Fruit fly (Drosophila melanogaster): ENCODE results near the gene sba.

sba gene

DNA sequence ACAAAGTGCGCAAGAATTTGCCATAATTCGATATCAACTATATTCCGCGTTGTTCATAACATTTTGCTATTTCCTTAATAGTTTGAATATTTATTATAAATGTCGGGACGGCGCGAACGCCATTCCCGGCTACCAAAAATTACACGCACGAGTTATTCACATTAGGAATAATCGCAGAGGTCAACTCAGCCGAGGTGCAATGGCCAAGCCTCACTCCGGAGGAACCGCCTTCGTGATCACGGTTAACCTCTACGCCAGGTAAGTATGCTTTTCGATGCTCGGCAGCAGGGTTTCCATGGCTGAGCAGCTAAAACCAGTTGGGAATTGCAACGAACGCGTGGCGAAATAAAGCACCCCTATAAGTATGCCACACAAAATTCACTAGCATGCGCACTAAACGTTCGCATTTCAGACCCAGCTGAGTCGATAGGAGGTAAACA lies 63.4 kb downstream of the sba start:
- TF ChIP-seq bab1 (GFP tag; optimal IDR thresholded peaks at IDR 0.05) (peak; percentile 35), CG1620 (GFP tag; optimal IDR thresholded peaks at IDR 0.05) (peak; percentile 69), Crg-1 (GFP tag; optimal IDR thresholded peaks at IDR 0.05) (peak; percentile 70), tj (GFP tag; optimal IDR thresholded peaks at IDR 0.05) (peak; percentile 25), ovo (GFP tag; optimal IDR thresholded peaks at IDR 0.05) (peak; percentile 55), Mnt (GFP tag; optimal IDR thresholded peaks at IDR 0.05) (peak; percentile 60), Hr96 (GFP tag; optimal IDR thresholded peaks at IDR 0.05) (peak; percentile 67), cic (GFP tag; optimal IDR thresholded peaks at IDR 0.05) (peak; percentile 31), CG7045 (GFP tag; optimal IDR thresholded peaks at IDR 0.05) (peak; percentile 3), CG7101 (tag; optimal IDR thresholded peaks at IDR 0.05) (peak; percentile 16), pad (GFP tag; optimal IDR thresholded peaks at IDR 0.05) (peak; percentile 43)

DNA sequence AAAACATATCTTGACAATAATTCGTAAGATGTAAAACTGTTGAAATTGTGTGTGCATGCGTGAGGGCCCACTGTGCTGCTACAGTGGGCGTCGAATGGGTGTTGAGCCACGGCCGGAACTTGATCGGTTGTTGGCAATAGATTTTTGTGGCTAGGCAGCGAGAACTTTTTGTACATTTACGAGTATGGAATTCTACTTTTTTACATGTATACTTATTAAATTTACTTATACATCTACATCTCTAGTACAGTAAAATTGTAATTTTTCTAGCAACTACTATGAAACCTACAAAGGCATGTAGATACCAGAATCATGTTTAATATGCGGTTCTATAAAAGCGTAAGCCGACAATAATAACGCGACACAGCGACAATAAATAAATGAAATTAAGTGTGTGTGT lies 73.2 kb downstream of the sba start:
- TF ChIP-seq ovo (GFP tag; optimal IDR thresholded peaks at IDR 0.05) (no peak), Mnt (GFP tag; optimal IDR thresholded peaks at IDR 0.05) (no peak), kay (GFP tag; ENCODE audit: borderline replicate concordance) (no peak), CG5204 (GFP tag; optimal IDR thresholded peaks at IDR 0.05) (no peak), Crg-1 (GFP tag; optimal IDR thresholded peaks at IDR 0.05) (no peak), tj (GFP tag; optimal IDR thresholded peaks at IDR 0.05) (no peak), toe (GFP tag; optimal IDR thresholded peaks at IDR 0.05) (no peak), CG11617 (GFP tag; optimal IDR thresholded peaks at IDR 0.05) (no peak), CG12768 (GFP tag; optimal IDR thresholded peaks at IDR 0.05) (no peak), cic (GFP tag; optimal IDR thresholded peaks at IDR 0.05) (no peak), CG7101 (tag; optimal IDR thresholded peaks at IDR 0.05) (no peak), CG1620 (GFP tag; optimal IDR thresholded peaks at IDR 0.05) (no peak), Hr96 (GFP tag; optimal IDR thresholded peaks at IDR 0.05) (no peak), Clk (GFP tag; optimal IDR thresholded peaks at IDR 0.05) (no peak), CG14711 (tag; optimal IDR thresholded peaks at IDR 0.05) (no peak), CG7045 (GFP tag; optimal IDR thresholded peaks at IDR 0.05) (no peak), bab1 (GFP tag; optimal IDR thresholded peaks at IDR 0.05) (no peak), CG33017 (tag; optimal IDR thresholded peaks at IDR 0.05) (no peak), pad (GFP tag; optimal IDR thresholded peaks at IDR 0.05) (no peak)

DNA sequence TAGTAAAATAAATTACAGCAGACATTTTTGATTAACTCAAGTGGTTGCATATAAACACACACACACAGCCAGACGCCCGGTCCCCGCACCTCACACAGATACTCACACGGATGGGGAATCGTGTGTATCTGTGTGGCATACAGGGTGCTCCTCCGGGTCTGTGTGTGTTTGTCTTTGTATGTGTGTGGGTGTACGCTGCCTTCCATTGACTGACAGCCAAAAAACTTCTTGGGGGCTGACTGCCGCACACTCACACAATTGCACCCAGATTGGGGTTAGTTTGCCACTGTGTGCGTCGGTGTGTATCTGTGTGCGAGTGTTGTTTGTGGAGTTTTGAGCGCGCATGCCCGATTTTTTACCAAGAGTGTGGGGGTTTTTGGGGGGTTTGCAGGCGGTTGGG lies 76.7 kb downstream of the sba start:
- TF ChIP-seq tj (GFP tag; optimal IDR thresholded peaks at IDR 0.05): no peak
- TF ChIP-seq cic (GFP tag; optimal IDR thresholded peaks at IDR 0.05): no peak
- TF ChIP-seq pad (GFP tag; optimal IDR thresholded peaks at IDR 0.05): no peak
- TF ChIP-seq ovo (GFP tag; optimal IDR thresholded peaks at IDR 0.05): no peak
- TF ChIP-seq cnc (optimal IDR thresholded peaks at IDR 0.05): no peak
- no peak for TF ChIP-seq Mnt (GFP tag; optimal IDR thresholded peaks at IDR 0.05)
- TF ChIP-seq CG7045 (GFP tag; optimal IDR thresholded peaks at IDR 0.05): no peak
- TF ChIP-seq CG14711 (tag; optimal IDR thresholded peaks at IDR 0.05): no peak
- TF ChIP-seq CG11617 (GFP tag; optimal IDR thresholded peaks at IDR 0.05): no peak
- no peak for TF ChIP-seq CG1620 (GFP tag; optimal IDR thresholded peaks at IDR 0.05)
- TF ChIP-seq Hr96 (GFP tag; optimal IDR thresholded peaks at IDR 0.05): no peak
- no peak for TF ChIP-seq CG12768 (GFP tag; optimal IDR thresholded peaks at IDR 0.05)
- no peak for TF ChIP-seq kay (GFP tag; ENCODE audit: borderline replicate concordance)
- no peak for TF ChIP-seq CG7101 (tag; optimal IDR thresholded peaks at IDR 0.05)
- no peak for TF ChIP-seq toe (GFP tag; optimal IDR thresholded peaks at IDR 0.05)

Data from whole organism, adult.